Worm (Caenorhabditis elegans) whole organism, midembryonic: ENCODE measurements around the gene bath-9.

ENCODE experiments used
- cog-1 ChIP-seq: sonication (generic microtip); optimal IDR thresholded peaks from 2 replicates; lab custom pipeline; 2016; ENCODE audit warnings: missing genetic modification characterization, missing compliant biosample characterization
- flt-1 ChIP-seq: fragments of 200-800 bp; sonication (Bioruptor generic); IDR thresholded peaks from 2 replicates; pipeline ENCODE4 v1.3.6; 2022; ENCODE audit warnings: missing genetic modification characterization, missing compliant biosample characterization
- ztf-23 ChIP-seq: fragments of 200-800 bp; sonication (Bioruptor generic); IDR thresholded peaks from 2 replicates; pipeline ENCODE4 v1.3.6; 2022; ENCODE audit warnings: missing genetic modification reagents, missing genetic modification characterization, missing compliant biosample characterization
- ztf-29 ChIP-seq: fragments of 200-800 bp; sonication (Bioruptor generic); IDR thresholded peaks from 2 replicates; pipeline ENCODE4 v1.3.6; 2022; ENCODE audit warnings: missing genetic modification reagents, missing genetic modification characterization, missing compliant biosample characterization

DNA sequence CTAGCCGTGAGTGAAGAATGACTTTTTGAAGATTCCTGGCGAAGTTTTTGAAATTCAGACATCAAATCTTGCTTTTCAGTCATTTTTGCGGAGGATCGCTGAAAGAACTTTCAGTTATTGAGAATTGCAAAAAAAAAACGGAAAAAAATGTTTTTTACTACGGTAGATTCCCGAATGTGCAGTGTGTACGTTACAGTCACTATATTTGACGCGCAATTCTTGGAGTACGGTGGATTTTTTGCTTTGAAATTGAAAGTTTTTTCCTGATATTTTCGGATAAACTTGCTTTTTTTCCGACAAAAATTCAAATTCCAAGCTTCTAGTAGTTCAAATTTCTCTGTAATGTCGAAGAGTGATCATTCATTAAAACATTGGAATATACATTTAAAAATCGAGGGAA is 34.9 kb upstream of the bath-9 start, which contains the start of gene F14D2.11:
- TF ChIP-seq ztf-23 (no peak), ztf-29 (GFP tag; lab: Robert Waterston, UW) (no peak), flt-1 (no peak), cog-1 (tag; lab: Kevin White, UChicago) (no peak)
